Fruit fly (Drosophila melanogaster): ENCODE measurements around the gene CG15369.

Gene CG15369

DNA sequence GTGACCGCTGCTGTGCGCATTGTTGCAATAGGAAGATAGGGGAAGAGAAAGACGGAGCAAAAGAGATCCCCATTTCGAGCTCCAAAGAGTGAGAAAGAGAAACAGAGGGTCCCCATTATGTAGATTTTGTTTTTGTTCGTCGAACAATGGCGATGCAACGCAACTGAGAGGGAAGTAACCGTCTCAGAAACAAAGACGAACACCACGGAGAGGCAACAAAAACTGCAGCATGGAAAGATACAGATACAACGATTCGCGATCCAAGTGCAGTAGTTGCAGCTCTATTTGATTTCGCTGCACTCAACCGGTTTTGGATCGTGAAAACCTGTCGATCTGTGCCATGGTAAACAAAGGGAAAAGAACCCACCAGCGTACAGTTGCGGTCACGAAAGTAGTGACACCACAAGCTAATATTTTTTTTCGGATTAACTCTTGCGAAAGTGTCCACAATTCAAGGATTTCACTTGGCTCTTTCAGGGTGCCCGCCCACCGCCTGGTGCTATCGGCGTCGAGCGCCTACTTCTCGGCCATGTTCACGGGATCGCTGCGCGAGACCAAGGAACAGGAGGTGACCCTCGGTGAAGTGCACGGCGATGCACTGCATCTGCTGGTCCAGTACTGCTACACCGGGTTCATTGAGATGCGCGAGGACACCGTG, 35.5 kb downstream of the CG15369 start:
- TF ChIP-seq Rel (GFP tag; optimal IDR thresholded peaks at IDR 0.05), result no peak
- peak; percentile 6 for TF ChIP-seq Rel (tag; optimal IDR thresholded peaks at IDR 0.05)
- peak; percentile 5 for TF ChIP-seq HLH106 (tag; optimal IDR thresholded peaks at IDR 0.05)
- peak; percentile 7 for TF ChIP-seq woc (GFP tag; optimal IDR thresholded peaks at IDR 0.05)
- TF ChIP-seq Abd-B (GFP tag; optimal IDR thresholded peaks at IDR 0.05), result no peak

DNA sequence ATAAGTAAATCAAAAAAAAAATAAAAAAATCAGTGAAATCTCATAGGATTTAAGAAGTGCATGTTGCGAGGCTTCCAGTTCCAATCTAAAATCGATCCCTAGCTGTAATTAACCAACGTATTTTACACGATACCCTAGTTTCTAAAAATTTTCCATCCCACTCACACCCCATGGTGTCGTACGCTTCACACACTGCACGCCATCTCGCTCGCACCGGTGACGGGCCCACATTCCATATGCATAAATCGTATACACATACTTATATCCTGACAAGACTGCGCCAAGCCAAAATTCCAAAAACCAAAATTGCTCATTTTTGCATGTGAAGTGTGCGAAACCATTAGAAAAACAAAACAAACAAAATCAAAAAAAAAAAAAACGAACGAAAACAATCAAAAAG, 38.3 kb downstream of the CG15369 start:
- TF ChIP-seq Vsx2 (GFP tag; optimal IDR thresholded peaks at IDR 0.05; ENCODE audit: partially characterized antibody) (no peak), Myc (optimal IDR thresholded peaks at IDR 0.05) (no peak), dsf (GFP tag; optimal IDR thresholded peaks at IDR 0.05; ENCODE audit: borderline replicate concordance) (no peak), Dfd (GFP tag; optimal IDR thresholded peaks at IDR 0.05) (no peak), dmrt93B (GFP tag; optimal IDR thresholded peaks at IDR 0.05) (no peak), OdsH (GFP tag; optimal IDR thresholded peaks at IDR 0.05) (no peak), Dif (GFP tag; optimal IDR thresholded peaks at IDR 0.05; ENCODE audit: partially characterized antibody) (no peak), jim (GFP tag; optimal IDR thresholded peaks at IDR 0.05) (no peak), Rel (GFP tag; optimal IDR thresholded peaks at IDR 0.05) (no peak), Rel (tag; optimal IDR thresholded peaks at IDR 0.05) (no peak), Jra (GFP tag; optimal IDR thresholded peaks at IDR 0.05) (no peak), psq (GFP tag; optimal IDR thresholded peaks at IDR 0.05) (no peak), tai (GFP tag; optimal IDR thresholded peaks at IDR 0.05) (no peak), rgr (GFP tag; optimal IDR thresholded peaks at IDR 0.05) (no peak), brk (GFP tag; optimal IDR thresholded peaks at IDR 0.05) (no peak), CG9705 (GFP tag; optimal IDR thresholded peaks at IDR 0.05) (no peak), Hnf4 (GFP tag; optimal IDR thresholded peaks at IDR 0.05) (no peak), CG32264 (GFP tag; optimal IDR thresholded peaks at IDR 0.05) (no peak), sv (GFP tag; optimal IDR thresholded peaks at IDR 0.05) (no peak)

DNA sequence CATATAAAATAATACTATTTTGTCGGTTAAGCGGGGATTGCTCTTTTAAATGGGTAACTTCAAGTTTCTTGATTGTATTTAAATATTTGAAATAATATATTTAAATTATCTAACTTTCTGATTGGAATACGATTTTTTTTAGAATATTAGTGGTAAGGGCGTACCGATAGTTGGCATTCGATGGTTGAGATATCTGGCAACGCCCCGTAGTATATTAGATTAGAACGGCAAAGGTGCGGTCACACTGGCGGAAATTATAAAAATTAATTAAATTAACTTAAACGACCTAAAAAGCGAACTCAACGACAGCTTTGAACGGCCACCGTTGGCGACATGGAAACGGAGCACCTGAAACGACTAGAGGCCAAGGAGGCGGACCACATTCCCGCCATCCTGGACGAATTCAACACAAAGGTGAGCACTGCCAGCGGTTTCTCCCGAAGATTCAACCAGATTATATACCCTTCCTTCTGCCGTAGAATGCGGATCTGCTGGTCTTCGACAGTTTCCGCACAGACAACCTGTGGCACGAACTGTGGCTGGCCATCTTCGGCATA, 39.4 kb downstream of the CG15369 start, which contains the start of gene ric8a:
Gene ric8a (plus strand): TSS at position 205 of the 557 bp plus-strand sequence.
- TF ChIP-seq woc (GFP tag; optimal IDR thresholded peaks at IDR 0.05), result peak; percentile 7
- TF ChIP-seq h (GFP tag; optimal IDR thresholded peaks at IDR 0.05), result peak; percentile 8
- TF ChIP-seq lola (GFP tag; optimal IDR thresholded peaks at IDR 0.05), result no peak
- peak; percentile 30 for TF ChIP-seq HLH106 (tag; optimal IDR thresholded peaks at IDR 0.05)
- no peak for TF ChIP-seq foxo (GFP tag; optimal IDR thresholded peaks at IDR 0.05)
- TF ChIP-seq rgr (GFP tag; optimal IDR thresholded peaks at IDR 0.05), result peak; percentile 27
- TF ChIP-seq Hr83 (GFP tag; optimal IDR thresholded peaks at IDR 0.05; ENCODE audit: poor library complexity, severe bottlenecking), result peak; percentile 15
- no peak for TF ChIP-seq usp (GFP tag; optimal IDR thresholded peaks at IDR 0.05)

DNA sequence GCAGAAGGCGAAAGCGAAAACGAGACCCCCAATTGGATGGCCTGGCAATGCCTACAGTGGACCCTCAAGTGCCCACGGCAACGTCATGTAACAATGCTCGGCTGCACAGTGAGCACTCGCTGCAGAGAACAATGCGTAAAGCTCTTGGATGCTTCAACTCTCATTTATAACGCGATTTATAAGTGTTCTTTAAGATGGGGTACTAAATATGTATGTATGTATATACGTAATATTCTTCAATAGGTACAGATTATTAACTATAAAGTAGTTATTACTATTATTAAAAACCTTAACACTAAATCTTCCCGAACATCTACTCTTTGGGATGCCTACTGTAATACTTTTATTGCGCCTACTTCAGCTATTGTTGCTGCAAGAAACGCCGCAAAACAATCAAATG, 49.4 kb downstream of the CG15369 start:
- no peak for TF ChIP-seq psq (GFP tag; optimal IDR thresholded peaks at IDR 0.05)
- TF ChIP-seq sage (GFP tag; optimal IDR thresholded peaks at IDR 0.05), result no peak
- no peak for TF ChIP-seq rgr (GFP tag; optimal IDR thresholded peaks at IDR 0.05)
- TF ChIP-seq GATAd (GFP tag; optimal IDR thresholded peaks at IDR 0.05), result no peak
- no peak for TF ChIP-seq CG9705 (GFP tag; optimal IDR thresholded peaks at IDR 0.05)
- no peak for TF ChIP-seq Myc (optimal IDR thresholded peaks at IDR 0.05)
- no peak for TF ChIP-seq foxo (GFP tag; optimal IDR thresholded peaks at IDR 0.05)
